Worm (Caenorhabditis elegans): ENCODE measurements around the gene fbxa-116.

Gene fbxa-116

ce11 chrV:20164059-20164892, 24.4 kb downstream of the fbxa-116 start, which contains the start of gene F19B2.5 (continued):
- TF ChIP-seq chd-7 (tag; optimal IDR thresholded peaks at IDR 0.05) (peak; percentile 80), ccch-3 (GFP tag; optimal IDR thresholded peaks at IDR 0.05) (no peak), aptf-3 (GFP tag; IDR thresholded peaks at IDR 0.05) (no peak), egl-44 (GFP tag; IDR thresholded peaks at IDR 0.05) (no peak), F57A8.1 (GFP tag; optimal IDR thresholded peaks at IDR 0.05) (no peak), lir-1 (GFP tag; conservative IDR thresholded peaks at IDR 0.05) (no peak), somi-1 (GFP tag; optimal IDR thresholded peaks at IDR 0.05) (no peak), K12H6.12 (tag; optimal IDR thresholded peaks at IDR 0.05) (no peak), sea-2 (GFP tag; IDR thresholded peaks at IDR 0.05) (0 out of 2 replicates have a peak, but pooled peaks have one; percentile 19), F39B2.1 (GFP tag; IDR thresholded peaks at IDR 0.05) (no peak), ZK185.1 (tag; optimal IDR thresholded peaks at IDR 0.05; ENCODE audit: poor library complexity, severe bottlenecking) (no peak), Y53F4B.3 (GFP tag; IDR thresholded peaks at IDR 0.05) (no peak), bed-1 (GFP tag; IDR thresholded peaks at IDR 0.05) (no peak)

ce11 chrV:20163105-20163449, 25.6 kb downstream of the fbxa-116 start:
- TF ChIP-seq hrde-1 (tag; optimal IDR thresholded peaks at IDR 0.05; ENCODE audit: borderline replicate concordance) (no peak), rec-8 (tag; optimal IDR thresholded peaks at IDR 0.05) (no peak), ztf-22 (GFP tag; optimal IDR thresholded peaks at IDR 0.05) (no peak), ceh-40 (GFP tag; IDR thresholded peaks at IDR 0.05) (0 out of 2 replicates have a peak, but pooled peaks have one; percentile 11), B0336.3 (GFP tag; IDR thresholded peaks at IDR 0.05) (peak; percentile 6; the same call in 1 of the 2 replicates), Y95B8A.8 (GFP tag; IDR thresholded peaks at IDR 0.05) (peak; percentile 69), Y53G8AR.9 (GFP tag; conservative IDR thresholded peaks at IDR 0.05) (peak; percentile 87), hmg-20 (GFP tag; IDR thresholded peaks at IDR 0.05) (0 out of 2 replicates have a peak, but pooled peaks have one; percentile 7), hsf-1 (GFP tag; IDR thresholded peaks at IDR 0.05) (no peak), Y56A3A.18 (GFP tag; IDR thresholded peaks at IDR 0.05) (peak; percentile 7; the same call in 1 of the 2 replicates), sptf-2 (GFP tag; optimal IDR thresholded peaks at IDR 0.05) (no peak), ekl-4 (GFP tag; IDR thresholded peaks at IDR 0.05) (0 out of 2 replicates have a peak, but pooled peaks have one; percentile 20), zim-3 (tag; optimal IDR thresholded peaks at IDR 0.05) (peak; percentile 8), mxl-1 (tag; optimal IDR thresholded peaks at IDR 0.05) (no peak), ceh-91 (GFP tag; IDR thresholded peaks at IDR 0.05) (no peak), dox-1 (GFP tag; IDR thresholded peaks at IDR 0.05) (peak; percentile 42; the same call in 1 of the 2 replicates), snpc-4 (GFP tag; optimal IDR thresholded peaks at IDR 0.05) (no peak), snpc-4 (tag; optimal IDR thresholded peaks at IDR 0.05) (no peak), lin-26 (GFP tag; IDR thresholded peaks at IDR 0.05) (no peak), ZK185.1 (tag; optimal IDR thresholded peaks at IDR 0.05; ENCODE audit: poor library complexity, severe bottlenecking) (no peak), K11D2.4 (GFP tag; IDR thresholded peaks at IDR 0.05) (0 out of 2 replicates have a peak, but pooled peaks have one; percentile 36), C06A6.2 (GFP tag; conservative IDR thresholded peaks at IDR 0.05) (peak; percentile 41; the same call in 1 of the 2 replicates), rcor-1 (GFP tag; IDR thresholded peaks at IDR 0.05) (no peak), ama-1 (optimal IDR thresholded peaks at IDR 0.05) (peak; percentile 76), ama-1 (GFP tag; optimal IDR thresholded peaks at IDR 0.05) (no peak), ztf-3 (GFP tag; optimal IDR thresholded peaks at IDR 0.05) (no peak)
